Fruit fly (Drosophila melanogaster): ENCODE results near the gene Pkcdelta.
A peak's percentile ranks its signal among the peaks of the same experiment; 100 is the strongest.

Gene Pkcdelta

DNA sequence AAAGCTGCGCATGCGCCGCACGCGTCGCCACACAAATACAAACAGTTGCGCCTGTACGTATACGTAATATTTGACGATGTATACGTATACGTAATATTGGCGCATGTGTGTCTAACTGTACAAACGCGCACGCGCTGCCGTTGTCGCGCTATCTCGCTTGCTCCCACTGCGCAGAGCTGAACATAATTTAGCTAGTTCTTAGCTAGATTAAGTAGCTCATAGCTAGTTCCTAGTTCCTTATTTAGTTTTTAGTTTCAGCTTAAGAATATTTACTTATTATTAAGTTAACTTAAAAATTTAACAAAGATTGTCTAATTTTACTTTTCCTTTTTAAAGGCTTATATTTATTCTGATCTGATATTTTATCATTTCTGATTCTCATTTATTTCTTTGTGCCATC lies 48.3 kb downstream of the Pkcdelta start (continued):
- peak; percentile 19 for TF ChIP-seq esg (GFP tag; conservative IDR thresholded peaks at IDR 0.05)
- TF ChIP-seq CG14965 (GFP tag; optimal IDR thresholded peaks at IDR 0.05; ENCODE audit: borderline replicate concordance), result no peak
- no peak for TF ChIP-seq lbe (GFP tag; optimal IDR thresholded peaks at IDR 0.05)
- peak; percentile 53 for TF ChIP-seq Hmr (GFP tag; optimal IDR thresholded peaks at IDR 0.05)
- no peak for TF ChIP-seq CG5245 (GFP tag; optimal IDR thresholded peaks at IDR 0.05)
- peak; percentile 48 for TF ChIP-seq CoRest (tag; optimal IDR thresholded peaks at IDR 0.05)
- peak; percentile 38 for TF ChIP-seq Fer1 (GFP tag; optimal IDR thresholded peaks at IDR 0.05)
- TF ChIP-seq Meics (GFP tag; optimal IDR thresholded peaks at IDR 0.05), result peak; percentile 34
- TF ChIP-seq C15 (GFP tag; IDR thresholded peaks at IDR 0.05), result no peak
- TF ChIP-seq tin (GFP tag; optimal IDR thresholded peaks at IDR 0.05), result no peak
- 0 out of 3 replicates have a peak, but pooled peaks have one; percentile 32 for TF ChIP-seq so (GFP tag; IDR thresholded peaks at IDR 0.05)
- TF ChIP-seq Optix (GFP tag; IDR thresholded peaks at IDR 0.05), result no peak
- TF ChIP-seq CG12391 (tag; optimal IDR thresholded peaks at IDR 0.05), result peak; percentile 37
- TF ChIP-seq unpg (GFP tag; optimal IDR thresholded peaks at IDR 0.05), result peak; percentile 22
- TF ChIP-seq chn (GFP tag; optimal IDR thresholded peaks at IDR 0.05), result no peak
- TF ChIP-seq eyg (GFP tag; optimal IDR thresholded peaks at IDR 0.05), result no peak
- no peak for TF ChIP-seq E2f2 (GFP tag; IDR thresholded peaks at IDR 0.05)
- peak; percentile 61; the same call in 1 of the 4 replicates for TF ChIP-seq chinmo (GFP tag; IDR thresholded peaks at IDR 0.05; ENCODE audit: partially characterized antibody)
- TF ChIP-seq CG9437 (GFP tag; optimal IDR thresholded peaks at IDR 0.05), result peak; percentile 35
- TF ChIP-seq kni (GFP tag; optimal IDR thresholded peaks at IDR 0.05), result peak; percentile 0
- TF ChIP-seq CG11695 (GFP tag; IDR thresholded peaks at IDR 0.05), result 0 out of 3 replicates have a peak, but pooled peaks have one; percentile 38
- no peak for TF ChIP-seq cato (GFP tag; optimal IDR thresholded peaks at IDR 0.05; ENCODE audit: borderline replicate concordance)
- TF ChIP-seq Antp (GFP tag; optimal IDR thresholded peaks at IDR 0.05), result no peak
- TF ChIP-seq slbo (GFP tag; IDR thresholded peaks at IDR 0.05), result no peak
- TF ChIP-seq D19A (tag; optimal IDR thresholded peaks at IDR 0.05), result peak; percentile 19
- no peak for TF ChIP-seq CG8388 (GFP tag; optimal IDR thresholded peaks at IDR 0.05)
- peak in 1 of 2 experiments; percentile 16 for TF ChIP-seq bsh (GFP tag; optimal IDR thresholded peaks at IDR 0.05)
- peak; percentile 60 for TF ChIP-seq sens (GFP tag)
- peak; percentile 9 for TF ChIP-seq ATbp (GFP tag; optimal IDR thresholded peaks at IDR 0.05)
- no peak for TF ChIP-seq Dfd (GFP tag; optimal IDR thresholded peaks at IDR 0.05)
- peak; percentile 27 for TF ChIP-seq org-1 (GFP tag; optimal IDR thresholded peaks at IDR 0.05)
- no peak for TF ChIP-seq ham (GFP tag; IDR thresholded peaks at IDR 0.05)
- no peak for TF ChIP-seq Aef1 (GFP tag; IDR thresholded peaks at IDR 0.05)
- TF ChIP-seq Xbp1 (GFP tag; optimal IDR thresholded peaks at IDR 0.05), result peak; percentile 7
- TF ChIP-seq CG10979 (tag; optimal IDR thresholded peaks at IDR 0.05), result peak; percentile 42
- TF ChIP-seq Ada2b (GFP tag; IDR thresholded peaks at IDR 0.05), result no peak
- no peak for TF ChIP-seq ash1 (GFP tag; optimal IDR thresholded peaks at IDR 0.05)
- peak; percentile 52 for TF ChIP-seq CG7556 (GFP tag; optimal IDR thresholded peaks at IDR 0.05)
- 0 out of 3 replicates have a peak, but pooled peaks have one; percentile 34 for TF ChIP-seq dysf (GFP tag; IDR thresholded peaks at IDR 0.05)
- peak in 1 of 2 experiments; percentile 54 for TF ChIP-seq Hr51 (GFP tag; optimal IDR thresholded peaks at IDR 0.05)
- TF ChIP-seq slou (GFP tag; optimal IDR thresholded peaks at IDR 0.05), result no peak
- peak; percentile 34 for TF ChIP-seq nmo (GFP tag; optimal IDR thresholded peaks at IDR 0.05)
- TF ChIP-seq CG14710 (tag; optimal IDR thresholded peaks at IDR 0.05), result no peak
- TF ChIP-seq fd96Cb (tag; optimal IDR thresholded peaks at IDR 0.05), result peak; percentile 12
- peak; percentile 31 for TF ChIP-seq CG12659 (GFP tag; optimal IDR thresholded peaks at IDR 0.05)
- no peak for TF ChIP-seq Ravus (GFP tag; IDR thresholded peaks at IDR 0.05)
- TF ChIP-seq GATAe (GFP tag; conservative IDR thresholded peaks at IDR 0.05), result no peak
- TF ChIP-seq sna (GFP tag; IDR thresholded peaks at IDR 0.05; ENCODE audit: partially characterized antibody), result no peak
- TF ChIP-seq inv (GFP tag; IDR thresholded peaks at IDR 0.05; ENCODE audit: partially characterized antibody), result no peak
- TF ChIP-seq Oli (tag; optimal IDR thresholded peaks at IDR 0.05), result peak; percentile 3
